Worm (Caenorhabditis elegans) whole organism, dauer: Measurements from ENCODE around the gene Y39A1A.18.

Experiments used
- unc-62 ChIP-seq: sonication (generic microtip); optimal IDR thresholded peaks from 2 replicates; lab custom pipeline; 2017; ENCODE audit warnings: missing biosample characterization, missing genetic modification reagents, missing genetic modification characterization

The Y39A1A.18 gene

ce11 chrIII:10694294-10694693 is at the start of gene Y39A1A.18, which contains the start of gene fmo-3:
Gene Y39A1A.18, minus strand, starts transcription at chrIII:10694485.
Gene fmo-3, plus strand, starts transcription at chrIII:10694681.
- TF ChIP-seq unc-62 (GFP tag; lab: Kevin White, UChicago): no peak

ce11 chrIII:10742382-10742860 is 48.1 kb upstream of the Y39A1A.18 start, which contains the start of the genes tbb-1 and rib-2:
Gene tbb-1, minus strand, starts transcription at chrIII:10742432.
Gene rib-2, plus strand, starts transcription at chrIII:10742810.
- no peak for TF ChIP-seq unc-62 (GFP tag; lab: Kevin White, UChicago)

ce11 chrIII:10740518-10740917 is 46.2 kb upstream of the Y39A1A.18 start, which contains the start of gene K01G5.8:
Gene K01G5.8, minus strand, starts transcription at chrIII:10740772.
- no peak for TF ChIP-seq unc-62 (GFP tag; lab: Kevin White, UChicago)

ce11 chrIII:10739902-10740301 is 45.6 kb upstream of the Y39A1A.18 start:
- TF ChIP-seq unc-62 (GFP tag; lab: Kevin White, UChicago): no peak

ce11 chrIII:10739455-10739854 is 45.2 kb upstream of the Y39A1A.18 start, which contains the start of gene smap-1:
Gene smap-1, minus strand, starts transcription at chrIII:10739792.
- no peak for TF ChIP-seq unc-62 (GFP tag; lab: Kevin White, UChicago)

ce11 chrIII:10738081-10738480 is 43.8 kb upstream of the Y39A1A.18 start:
- TF ChIP-seq unc-62 (GFP tag; lab: Kevin White, UChicago): no peak

- no peak for TF ChIP-seq unc-62 (GFP tag; lab: Kevin White, UChicago)
These were observed 42.2 kb upstream of the Y39A1A.18 start for ce11 chrIII:10736322-10736985.

ce11 chrIII:10734511-10735233 is 40.4 kb upstream of the Y39A1A.18 start:
- TF ChIP-seq unc-62 (GFP tag; lab: Kevin White, UChicago): no peak

ce11 chrIII:10733300-10733699 is 39.0 kb upstream of the Y39A1A.18 start:
- no peak for TF ChIP-seq unc-62 (GFP tag; lab: Kevin White, UChicago)

- no peak for TF ChIP-seq unc-62 (GFP tag; lab: Kevin White, UChicago)
These were observed 36.2 kb upstream of the Y39A1A.18 start, which contains the start of gene tat-3 for ce11 chrIII:10730510-10730909. Gene tat-3, minus strand, starts transcription at chrIII:10730705.

ce11 chrIII:10721056-10721455 is 26.8 kb upstream of the Y39A1A.18 start:
- TF ChIP-seq unc-62 (GFP tag; lab: Kevin White, UChicago): no peak

- TF ChIP-seq unc-62 (GFP tag; lab: Kevin White, UChicago): no peak
These were observed 25.9 kb upstream of the Y39A1A.18 start for ce11 chrIII:10720170-10720569.

- no peak for TF ChIP-seq unc-62 (GFP tag; lab: Kevin White, UChicago)
These were observed 24.8 kb upstream of the Y39A1A.18 start for ce11 chrIII:10719057-10719456.

- no peak for TF ChIP-seq unc-62 (GFP tag; lab: Kevin White, UChicago)
These were observed 23.8 kb upstream of the Y39A1A.18 start for ce11 chrIII:10718078-10718477.

- TF ChIP-seq unc-62 (GFP tag; lab: Kevin White, UChicago): no peak
These were observed 23.2 kb upstream of the Y39A1A.18 start for ce11 chrIII:10717479-10717878.

- TF ChIP-seq unc-62 (GFP tag; lab: Kevin White, UChicago): no peak
These were observed 21.8 kb upstream of the Y39A1A.18 start, which contains the start of gene W09D10.4 for ce11 chrIII:10716091-10716490. Gene W09D10.4, minus strand, starts transcription at chrIII:10716191.
